Fruit fly (Drosophila melanogaster) whole organism, embryonic: ENCODE measurements around the gene Gr39a.
A peak's percentile ranks its signal among the peaks of the same experiment; 100 is the strongest.

Source experiments
- ATbp ChIP-seq: fragments of 200-800 bp; sonication (Bioruptor generic); optimal IDR thresholded peaks from 2 replicates; lab custom pipeline; 2017; ENCODE audit warnings: missing biosample characterization, mild to moderate bottlenecking, missing genetic modification characterization, missing genetic modification reagents
- CG10209 ChIP-seq: fragments of 200-800 bp; sonication (Bioruptor generic); optimal IDR thresholded peaks from 3 replicates; lab custom pipeline; 2017; ENCODE audit warnings: missing biosample characterization, mild to moderate bottlenecking, missing genetic modification characterization, missing genetic modification reagents
- CG12942 ChIP-seq: fragments of 200-800 bp; sonication (Bioruptor generic); optimal IDR thresholded peaks from 3 replicates; lab custom pipeline; 2016; ENCODE audit warnings: missing biosample characterization, missing genetic modification characterization
- CG14860 ChIP-seq: fragments of 200-800 bp; sonication (Bioruptor generic); IDR thresholded peaks from 3 replicates; pipeline ENCODE4 v1.3.6; 2022; ENCODE audit warnings: missing biosample characterization, missing genetic modification characterization; ENCODE audit not compliant: partially characterized antibody
- CG15696 ChIP-seq: fragments of 200-800 bp; sonication (Bioruptor generic); optimal IDR thresholded peaks from 2 replicates; lab custom pipeline; 2019; ENCODE audit warnings: missing biosample characterization, mild to moderate bottlenecking, missing genetic modification characterization, moderate library complexity
- CG1603 ChIP-seq: fragments of 200-800 bp; sonication (Bioruptor generic); optimal IDR thresholded peaks from 2 replicates; lab custom pipeline; 2019; ENCODE audit warnings: missing biosample characterization, mild to moderate bottlenecking, missing genetic modification characterization, moderate library complexity
- CG16813 ChIP-seq: fragments of 200-800 bp; sonication (Bioruptor generic); IDR thresholded peaks from 3 replicates; pipeline ENCODE4 v1.3.6; 2022; ENCODE audit warnings: missing biosample characterization, missing genetic modification characterization; ENCODE audit not compliant: partially characterized antibody
- CG17829 ChIP-seq: fragments of 200-800 bp; optimal IDR thresholded peaks from 2 replicates; lab custom pipeline; 2019; ENCODE audit warnings: missing biosample characterization, mild to moderate bottlenecking, missing genetic modification characterization, moderate library complexity
- CG18011 ChIP-seq: fragments of 200-800 bp; sonication (Bioruptor generic); optimal IDR thresholded peaks from 2 replicates; lab custom pipeline; 2017; ENCODE audit warnings: missing biosample characterization, missing genetic modification characterization, mild to moderate bottlenecking, moderate library complexity, missing genotype
- CG18599 ChIP-seq: fragments of 200-800 bp; sonication (Bioruptor generic); optimal IDR thresholded peaks from 3 replicates; lab custom pipeline; 2017; ENCODE audit warnings: missing biosample characterization, missing genetic modification characterization, mild to moderate bottlenecking, moderate library complexity, missing genetic modification reagents
- CG31441 ChIP-seq: fragments of 200-800 bp; sonication (Bioruptor generic); IDR thresholded peaks from 2 replicates; pipeline ENCODE4 v1.3.6; 2022; ENCODE audit warnings: missing biosample characterization, missing genetic modification characterization
- CG33557 ChIP-seq: fragments of 200-800 bp; sonication (Bioruptor generic); optimal IDR thresholded peaks from 2 replicates; lab custom pipeline; 2019; ENCODE audit warnings: missing biosample characterization, mild to moderate bottlenecking, missing genetic modification characterization, moderate library complexity
- CG34224 ChIP-seq: fragments of 200-800 bp; sonication (Bioruptor generic); IDR thresholded peaks from 3 replicates; pipeline ENCODE4 v1.3.6; 2022; ENCODE audit warnings: missing biosample characterization, missing genetic modification characterization; ENCODE audit not compliant: partially characterized antibody
- CG34422 ChIP-seq: fragments of 200-800 bp; sonication (Bioruptor generic); IDR thresholded peaks from 3 replicates; pipeline ENCODE4 v1.3.6; 2022; ENCODE audit warnings: missing biosample characterization, missing genetic modification characterization
- CG4707 ChIP-seq: fragments of 200-800 bp; sonication (Bioruptor generic); optimal IDR thresholded peaks from 2 replicates; lab custom pipeline; 2018; ENCODE audit warnings: missing biosample characterization, mild to moderate bottlenecking, missing genetic modification characterization, moderate library complexity
- CG6689 ChIP-seq: fragments of 200-800 bp; sonication (Bioruptor generic); IDR thresholded peaks from 2 replicates; pipeline ENCODE4 v1.3.6; 2022; ENCODE audit warnings: missing biosample characterization, missing genetic modification characterization
- CG7786 ChIP-seq: fragments of 200-800 bp; sonication (Bioruptor generic); optimal IDR thresholded peaks from 2 replicates; lab custom pipeline; 2016; ENCODE audit warnings: missing biosample characterization, missing genetic modification characterization
- CG7963 ChIP-seq: fragments of 200-800 bp; sonication (Bioruptor generic); IDR thresholded peaks from 3 replicates; pipeline ENCODE4 v1.3.6; 2022; ENCODE audit warnings: missing biosample characterization, missing genetic modification characterization; ENCODE audit not compliant: partially characterized antibody
- CG8924 ChIP-seq: fragments of 200-800 bp; optimal IDR thresholded peaks from 3 replicates; lab custom pipeline; 2019; ENCODE audit warnings: missing biosample characterization, mild to moderate bottlenecking, missing genetic modification characterization, moderate library complexity
- CG8944 ChIP-seq: fragments of 200-800 bp; sonication (Bioruptor generic); optimal IDR thresholded peaks from 3 replicates; lab custom pipeline; 2016; ENCODE audit warnings: missing biosample characterization, missing genetic modification characterization
- CrebB ChIP-seq: fragments of 200-800 bp; sonication (Bioruptor generic); optimal IDR thresholded peaks from 3 replicates; lab custom pipeline; 2018; ENCODE audit warnings: missing biosample characterization, mild to moderate bottlenecking, missing genetic modification characterization
- Dek ChIP-seq: fragments of 200-800 bp; sonication (Bioruptor generic); optimal IDR thresholded peaks from 3 replicates; lab custom pipeline; 2019; ENCODE audit warnings: missing biosample characterization, mild to moderate bottlenecking, missing genetic modification characterization, moderate library complexity
- Ets65A ChIP-seq: fragments of 200-800 bp; sonication (Bioruptor generic); peaks from one replicate; lab custom pipeline; 2016; ENCODE audit warnings: missing biosample characterization, missing genetic modification characterization
- Hmr ChIP-seq: fragments of 200-800 bp; sonication (Bioruptor generic); optimal IDR thresholded peaks from 3 replicates; lab custom pipeline; 2017; ENCODE audit warnings: mild to moderate bottlenecking, missing biosample characterization, missing genetic modification reagents, missing genetic modification characterization
- MTF-1 ChIP-seq: fragments of 200-800 bp; sonication (Bioruptor generic); optimal IDR thresholded peaks from 2 replicates; lab custom pipeline; 2018; ENCODE audit warnings: missing biosample characterization, mild to moderate bottlenecking, missing genetic modification characterization, borderline replicate concordance
- Nf-YB ChIP-seq: fragments of 200-800 bp; sonication (Bioruptor generic); optimal IDR thresholded peaks from 3 replicates; lab custom pipeline; 2019; ENCODE audit warnings: missing biosample characterization, mild to moderate bottlenecking, missing genetic modification characterization, moderate library complexity
- NfI ChIP-seq: fragments of 200-800 bp; sonication (Bioruptor generic); optimal IDR thresholded peaks from 3 replicates; lab custom pipeline; 2018; ENCODE audit warnings: missing biosample characterization, mild to moderate bottlenecking, missing genetic modification characterization, moderate library complexity
- Opbp ChIP-seq: fragments of 200-800 bp; sonication (Bioruptor generic); IDR thresholded peaks from 3 replicates; pipeline ENCODE4 v1.3.6; 2022; ENCODE audit warnings: missing biosample characterization, missing genetic modification characterization; ENCODE audit not compliant: partially characterized antibody
- Ssrp ChIP-seq: fragments of 200-800 bp; sonication (Bioruptor generic); optimal IDR thresholded peaks from 2 replicates; lab custom pipeline; 2018; ENCODE audit warnings: missing biosample characterization, mild to moderate bottlenecking, missing genetic modification characterization, moderate library complexity
- Vsx1 ChIP-seq: fragments of 200-800 bp; sonication (Bioruptor generic); optimal IDR thresholded peaks from 2 replicates; lab custom pipeline; 2017; ENCODE audit warnings: missing biosample characterization, mild to moderate bottlenecking, missing genetic modification characterization, missing genetic modification reagents
- ato ChIP-seq: fragments of 200-800 bp; sonication (Bioruptor generic); IDR thresholded peaks from 2 replicates; pipeline ENCODE4 v1.3.6; 2022; ENCODE audit warnings: missing biosample characterization, missing genetic modification characterization; ENCODE audit not compliant: partially characterized antibody
- chinmo ChIP-seq: fragments of 200-800 bp; sonication (Bioruptor generic); IDR thresholded peaks from 4 replicates; pipeline ENCODE4 v1.3.6; 2022; ENCODE audit warnings: missing biosample characterization, missing genetic modification characterization; ENCODE audit not compliant: partially characterized antibody
- chm ChIP-seq: fragments of 200-800 bp; sonication (Bioruptor generic); IDR thresholded peaks from 2 replicates; pipeline ENCODE4 v1.3.6; 2022; ENCODE audit warnings: missing biosample characterization, missing genetic modification characterization
- ci ChIP-seq: fragments of 200-800 bp; sonication (Bioruptor generic); IDR thresholded peaks from 3 replicates; pipeline ENCODE4 v1.3.6; 2022; ENCODE audit warnings: missing biosample characterization, missing genetic modification characterization
- corto ChIP-seq: fragments of 200-800 bp; sonication (Bioruptor generic); optimal IDR thresholded peaks from 2 replicates; lab custom pipeline; 2016; ENCODE audit warnings: missing biosample characterization, mild to moderate bottlenecking, missing genetic modification characterization, moderate library complexity
- fd3F ChIP-seq: fragments of 200-800 bp; sonication (Bioruptor generic); optimal IDR thresholded peaks from 2 replicates; lab custom pipeline; 2018; ENCODE audit warnings: missing biosample characterization, mild to moderate bottlenecking, missing genetic modification characterization, moderate library complexity
- gfzf ChIP-seq: fragments of 200-800 bp; sonication (Bioruptor generic); optimal IDR thresholded peaks from 2 replicates; lab custom pipeline; 2016; ENCODE audit warnings: missing biosample characterization, mild to moderate bottlenecking, missing genetic modification characterization, moderate library complexity
- ind ChIP-seq: fragments of 200-800 bp; sonication (Bioruptor generic); optimal IDR thresholded peaks from 3 replicates; lab custom pipeline; 2016; ENCODE audit warnings: missing biosample characterization, missing genetic modification characterization
- inv ChIP-seq: fragments of 200-800 bp; sonication (Bioruptor generic); IDR thresholded peaks from 2 replicates; pipeline ENCODE4 v1.3.6; 2022; ENCODE audit warnings: missing biosample characterization, missing genetic modification characterization; ENCODE audit not compliant: partially characterized antibody
- jigr1 ChIP-seq: fragments of 200-800 bp; sonication (Bioruptor generic); IDR thresholded peaks from 3 replicates; pipeline ENCODE4 v1.3.6; 2022; ENCODE audit warnings: missing biosample characterization, missing genetic modification characterization
- jumu ChIP-seq: fragments of 200-800 bp; sonication (Bioruptor generic); optimal IDR thresholded peaks from 3 replicates; lab custom pipeline; 2016; ENCODE audit warnings: missing biosample characterization, missing genetic modification characterization
- knrl ChIP-seq: fragments of 200-800 bp; sonication (Bioruptor generic); IDR thresholded peaks from 3 replicates; pipeline ENCODE4 v1.3.6; 2022; ENCODE audit warnings: missing biosample characterization, missing genetic modification characterization; ENCODE audit not compliant: partially characterized antibody
- pzg ChIP-seq: fragments of 200-800 bp; sonication (Bioruptor generic); optimal IDR thresholded peaks from 3 replicates; lab custom pipeline; 2018; ENCODE audit warnings: missing biosample characterization, mild to moderate bottlenecking, missing genetic modification characterization, moderate library complexity
- ranshi ChIP-seq: fragments of 200-800 bp; sonication (Bioruptor generic); IDR thresholded peaks from 2 replicates; pipeline ENCODE4 v1.3.6; 2022; ENCODE audit warnings: missing biosample characterization, missing genetic modification characterization
- row ChIP-seq: fragments of 200-800 bp; sonication (Bioruptor generic); IDR thresholded peaks from 3 replicates; pipeline ENCODE4 v1.3.6; 2022; ENCODE audit warnings: missing biosample characterization, missing genetic modification characterization
- sim ChIP-seq: fragments of 200-800 bp; sonication (Bioruptor generic); IDR thresholded peaks from 2 replicates; pipeline ENCODE4 v1.3.6; 2022; ENCODE audit warnings: missing biosample characterization, missing genetic modification characterization
- twi ChIP-seq: fragments of 200-800 bp; optimal IDR thresholded peaks from 2 replicates; lab custom pipeline; 2019; ENCODE audit warnings: missing biosample characterization, mild to moderate bottlenecking, missing genetic modification characterization, moderate library complexity
- unc-4 ChIP-seq: fragments of 200-800 bp; sonication (Bioruptor generic); IDR thresholded peaks from 2 replicates; pipeline ENCODE4 v1.3.6; 2022; ENCODE audit warnings: missing biosample characterization, missing genetic modification characterization; ENCODE audit not compliant: partially characterized antibody
- z ChIP-seq: fragments of 200-800 bp; sonication (Bioruptor generic); IDR thresholded peaks from 3 replicates; pipeline ENCODE4 v1.3.6; 2022; ENCODE audit warnings: missing biosample characterization, missing genetic modification characterization

Gene Gr39a

dm6 chr2L:21330823-21331222, 40.3 kb downstream of the Gr39a start (continued):
- no peak for TF ChIP-seq CrebB
- TF ChIP-seq ranshi (GFP tag; lab: Robert Waterston, UW) = no peak
- TF ChIP-seq CG4707 = peak; percentile 68
- no peak for TF ChIP-seq CG10209 (GFP tag; lab: Kevin White, UChicago)
- TF ChIP-seq chinmo = no peak
- no peak for TF ChIP-seq ato
- no peak for TF ChIP-seq unc-4
- TF ChIP-seq ci (GFP tag; lab: Robert Waterston, UW) = peak; percentile 69; the same call in 1 of the 3 replicates
- no peak for TF ChIP-seq CG12942 (GFP tag; lab: Kevin White, UChicago)
- no peak for TF ChIP-seq Dek (tag; lab: Kevin White, UChicago)
- TF ChIP-seq CG6689 (GFP tag; lab: Robert Waterston, UW) = no peak
- TF ChIP-seq CG1603 (tag; lab: Kevin White, UChicago) = peak; percentile 9
- TF ChIP-seq MTF-1 = no peak
- no peak for TF ChIP-seq CG7963 (GFP tag; lab: Robert Waterston, UW)
- TF ChIP-seq CG18011 (GFP tag; lab: Kevin White, UChicago) = no peak
- TF ChIP-seq CG33557 (GFP tag; lab: Kevin White, UChicago) = no peak
- TF ChIP-seq CG18599 = peak; percentile 13
- TF ChIP-seq chm = 0 out of 2 replicates have a peak, but pooled peaks have one; percentile 23
- peak; percentile 85 for TF ChIP-seq z (GFP tag; lab: Robert Waterston, UW)
- no peak for TF ChIP-seq Vsx1
- peak; percentile 14 for TF ChIP-seq CG17829 (tag; lab: Kevin White, UChicago)
- no peak for TF ChIP-seq knrl
- no peak for TF ChIP-seq Nf-YB (GFP tag; lab: Kevin White, UChicago)
- TF ChIP-seq CG8944 (GFP tag; lab: Kevin White, UChicago) = no peak
- TF ChIP-seq corto (GFP tag; lab: Kevin White, UChicago) = no peak
- no peak for TF ChIP-seq fd3F (GFP tag; lab: Kevin White, UChicago)
- TF ChIP-seq CG7786 (GFP tag; lab: Kevin White, UChicago) = no peak
- peak; percentile 69 for TF ChIP-seq row (GFP tag; lab: Robert Waterston, UW)
- TF ChIP-seq NfI (GFP tag; lab: Kevin White, UChicago) = no peak
- TF ChIP-seq CG15696 (tag; lab: Kevin White, UChicago) = no peak
- no peak for TF ChIP-seq CG16813
- no peak for TF ChIP-seq CG31441
- no peak for TF ChIP-seq Ssrp (tag; lab: Kevin White, UChicago)
- no peak for TF ChIP-seq jigr1 (GFP tag; lab: Robert Waterston, UW)
- peak; percentile 84 for TF ChIP-seq twi (tag; lab: Kevin White, UChicago)
- TF ChIP-seq pzg (GFP tag; lab: Kevin White, UChicago) = no peak
- TF ChIP-seq Ets65A = no peak
- TF ChIP-seq jumu (GFP tag; lab: Kevin White, UChicago) = peak; percentile 9
- TF ChIP-seq CG34224 = no peak
- no peak for TF ChIP-seq sim (GFP tag; lab: Robert Waterston, UW)
- no peak for TF ChIP-seq Opbp (GFP tag; lab: Robert Waterston, UW)
- peak; percentile 15 for TF ChIP-seq Hmr (GFP tag; lab: Kevin White, UChicago)
- no peak for TF ChIP-seq inv (GFP tag; lab: Robert Waterston, UW)
- no peak for TF ChIP-seq CG34422 (GFP tag; lab: Robert Waterston, UW)
- no peak for TF ChIP-seq CG8924 (tag; lab: Kevin White, UChicago)
- TF ChIP-seq CG14860 (GFP tag; lab: Robert Waterston, UW) = no peak
- TF ChIP-seq ind (GFP tag; lab: Kevin White, UChicago) = no peak
- peak; percentile 25 for TF ChIP-seq ATbp (GFP tag; lab: Kevin White, UChicago)
- TF ChIP-seq gfzf (GFP tag; lab: Kevin White, UChicago) = no peak
